Fruit fly (Drosophila melanogaster) whole organism, embryonic: Measurements from ENCODE around the gene Sgp.

Experiments used
- B-H1 ChIP-seq: fragments of 200-800 bp; sonication (Bioruptor generic); IDR thresholded peaks from 3 replicates; pipeline ENCODE4 v1.3.6; 2022; ENCODE audit warnings: missing biosample characterization, missing genetic modification characterization
- CG10979 ChIP-seq: fragments of 200-800 bp; sonication (Bioruptor generic); optimal IDR thresholded peaks from 2 replicates; lab custom pipeline; 2018; ENCODE audit warnings: missing biosample characterization, mild to moderate bottlenecking, missing genetic modification characterization, moderate library complexity
- CG11504 ChIP-seq: fragments of 200-800 bp; sonication (Bioruptor generic); optimal IDR thresholded peaks from 3 replicates; lab custom pipeline; 2019; ENCODE audit warnings: missing biosample characterization, mild to moderate bottlenecking, missing genetic modification characterization, moderate library complexity
- CG11560 ChIP-seq: fragments of 200-800 bp; sonication (Bioruptor generic); IDR thresholded peaks from 3 replicates; pipeline ENCODE4 v1.3.6; 2022; ENCODE audit warnings: missing biosample characterization, missing genetic modification characterization
- CG12391 ChIP-seq: fragments of 200-800 bp; sonication (Bioruptor generic); optimal IDR thresholded peaks from 3 replicates; lab custom pipeline; 2018; ENCODE audit warnings: missing biosample characterization, mild to moderate bottlenecking, missing genetic modification characterization, moderate library complexity
- CG12659 ChIP-seq: fragments of 200-800 bp; sonication (Bioruptor generic); optimal IDR thresholded peaks from 3 replicates; lab custom pipeline; 2017; ENCODE audit warnings: mild to moderate bottlenecking, missing biosample characterization, missing genetic modification reagents, missing genetic modification characterization
- CG13123 ChIP-seq: fragments of 200-800 bp; sonication (Bioruptor generic); optimal IDR thresholded peaks from 2 replicates; lab custom pipeline; 2016; ENCODE audit warnings: missing biosample characterization, missing genetic modification characterization
- CG13296 ChIP-seq: fragments of 200-800 bp; sonication (Bioruptor generic); optimal IDR thresholded peaks from 3 replicates; lab custom pipeline; 2018; ENCODE audit warnings: missing biosample characterization, mild to moderate bottlenecking, missing genetic modification characterization
- CG13775 ChIP-seq: fragments of 200-800 bp; sonication (Bioruptor generic); optimal IDR thresholded peaks from 3 replicates; lab custom pipeline; 2017; ENCODE audit warnings: missing biosample characterization, mild to moderate bottlenecking, missing genetic modification characterization
- CG17186 ChIP-seq: fragments of 200-800 bp; sonication (Bioruptor generic); optimal IDR thresholded peaks from 3 replicates; lab custom pipeline; 2017; ENCODE audit warnings: missing biosample characterization, missing genetic modification reagents, missing genetic modification characterization
- CG17385 ChIP-seq: fragments of 200-800 bp; sonication (Bioruptor generic); optimal IDR thresholded peaks from 3 replicates; lab custom pipeline; 2018; ENCODE audit warnings: missing biosample characterization, mild to moderate bottlenecking, missing genetic modification characterization
- CG18262 ChIP-seq: fragments of 200-800 bp; optimal IDR thresholded peaks from 3 replicates; lab custom pipeline; 2019; ENCODE audit warnings: missing biosample characterization, mild to moderate bottlenecking, missing genetic modification characterization, moderate library complexity
- CG2712 ChIP-seq: fragments of 200-800 bp; optimal IDR thresholded peaks from 3 replicates; lab custom pipeline; 2019; ENCODE audit warnings: missing biosample characterization, mild to moderate bottlenecking, missing genetic modification characterization, moderate library complexity
- CG3163 ChIP-seq: fragments of 200-800 bp; sonication (Bioruptor generic); optimal IDR thresholded peaks from 3 replicates; lab custom pipeline; 2016; ENCODE audit warnings: missing biosample characterization, missing genetic modification characterization
- CG33557 ChIP-seq: fragments of 200-800 bp; sonication (Bioruptor generic); optimal IDR thresholded peaks from 2 replicates; lab custom pipeline; 2019; ENCODE audit warnings: missing biosample characterization, mild to moderate bottlenecking, missing genetic modification characterization, moderate library complexity
- CG34376 ChIP-seq: fragments of 200-800 bp; sonication (Bioruptor generic); optimal IDR thresholded peaks from 2 replicates; lab custom pipeline; 2018; ENCODE audit warnings: missing biosample characterization, mild to moderate bottlenecking, missing genetic modification characterization
- CG4282 ChIP-seq: fragments of 200-800 bp; sonication (Bioruptor generic); optimal IDR thresholded peaks from 2 replicates; lab custom pipeline; 2016; ENCODE audit warnings: missing biosample characterization, missing genetic modification characterization
- CG6689 ChIP-seq: fragments of 200-800 bp; sonication (Bioruptor generic); IDR thresholded peaks from 2 replicates; pipeline ENCODE4 v1.3.6; 2022; ENCODE audit warnings: missing biosample characterization, missing genetic modification characterization
- CG7556 ChIP-seq: fragments of 200-800 bp; sonication (Bioruptor generic); optimal IDR thresholded peaks from 2 replicates; lab custom pipeline; 2017; ENCODE audit warnings: missing biosample characterization, mild to moderate bottlenecking, missing genetic modification characterization
- CG7963 ChIP-seq: fragments of 200-800 bp; sonication (Bioruptor generic); IDR thresholded peaks from 3 replicates; pipeline ENCODE4 v1.3.6; 2022; ENCODE audit warnings: missing biosample characterization, missing genetic modification characterization; ENCODE audit not compliant: partially characterized antibody
- CG8290 ChIP-seq, 3 experiments: fragments of 200-800 bp; sonication (Bioruptor generic); optimal IDR thresholded peaks; 2 replicates each; lab custom pipeline; 2016 to 2019; ENCODE audit warnings: missing biosample characterization in 3 of 3, missing genetic modification characterization in 3 of 3, mild to moderate bottlenecking in 2 of 3, moderate library complexity in 1 of 3
- CG8765 ChIP-seq: fragments of 200-800 bp; sonication (Bioruptor generic); IDR thresholded peaks from 2 replicates; pipeline ENCODE4 v1.3.6; 2022; ENCODE audit warnings: missing biosample characterization, missing genetic modification characterization
- Chrac-16 ChIP-seq: fragments of 200-800 bp; sonication (Bioruptor generic); optimal IDR thresholded peaks from 3 replicates; lab custom pipeline; 2016; ENCODE audit warnings: missing biosample characterization, missing genetic modification characterization
- D19A ChIP-seq: fragments of 200-800 bp; optimal IDR thresholded peaks from 3 replicates; lab custom pipeline; 2019; ENCODE audit warnings: missing biosample characterization, mild to moderate bottlenecking, missing genetic modification characterization, moderate library complexity
- D19B ChIP-seq: fragments of 200-800 bp; sonication (Bioruptor generic); optimal IDR thresholded peaks from 2 replicates; lab custom pipeline; 2017; ENCODE audit warnings: missing biosample characterization, mild to moderate bottlenecking, missing genetic modification characterization
- Dfd ChIP-seq, 2 experiments: fragments of >200 bp; optimal IDR thresholded peaks; 2 replicates each; lab custom pipeline; 2017; ENCODE audit warnings: missing biosample characterization in 2 of 2, missing genetic modification characterization in 2 of 2
- Eip74EF ChIP-seq, 2 experiments: fragments of 200-800 bp in 1 of 2; fragments of >200 bp in 1 of 2; sonication (Bioruptor generic) in 1 of 2; optimal IDR thresholded peaks; 2 replicates each; lab custom pipeline; 2017 to 2019; ENCODE audit warnings: missing biosample characterization in 2 of 2, missing genetic modification characterization in 2 of 2, mild to moderate bottlenecking in 1 of 2, moderate library complexity in 1 of 2
- Elba2 ChIP-seq: fragments of 200-800 bp; sonication (Bioruptor generic); optimal IDR thresholded peaks from 3 replicates; lab custom pipeline; 2016; ENCODE audit warnings: missing biosample characterization, missing genetic modification characterization
- NC2α ChIP-seq: fragments of 200-800 bp; sonication (Bioruptor generic); optimal IDR thresholded peaks from 2 replicates; lab custom pipeline; 2016; ENCODE audit warnings: missing biosample characterization, missing genetic modification characterization
- NFAT ChIP-seq: fragments of 200-800 bp; sonication (Bioruptor generic); IDR thresholded peaks from 2 replicates; pipeline ENCODE4 v1.3.6; 2022; ENCODE audit warnings: missing biosample characterization, missing genetic modification characterization
- Spps ChIP-seq: fragments of 200-800 bp; sonication (Bioruptor generic); optimal IDR thresholded peaks from 2 replicates; lab custom pipeline; 2018; ENCODE audit warnings: missing biosample characterization, mild to moderate bottlenecking, missing genetic modification characterization
- Taf1 ChIP-seq: fragments of 200-800 bp; sonication (Bioruptor generic); IDR thresholded peaks from 2 replicates; pipeline ENCODE4 v1.3.6; 2022; ENCODE audit warnings: missing biosample characterization, missing genetic modification characterization
- cad ChIP-seq: fragments of >200 bp; optimal IDR thresholded peaks from 2 replicates; lab custom pipeline; 2017; ENCODE audit warnings: missing biosample characterization, missing genetic modification characterization
- chn ChIP-seq: fragments of 200-800 bp; sonication (Bioruptor generic); optimal IDR thresholded peaks from 2 replicates; lab custom pipeline; 2016; ENCODE audit warnings: missing biosample characterization, missing genetic modification characterization
- crol ChIP-seq: fragments of 200-800 bp; sonication (Bioruptor generic); IDR thresholded peaks from 2 replicates; pipeline ENCODE4 v1.3.6; 2022; ENCODE audit warnings: missing biosample characterization, missing genetic modification characterization
- crp ChIP-seq, 2 experiments: fragments of 200-800 bp; sonication (Bioruptor generic); optimal IDR thresholded peaks; 2 replicates in 1 of 2; 3 replicates in 1 of 2; lab custom pipeline; 2017; ENCODE audit warnings: missing biosample characterization in 2 of 2, missing genetic modification characterization in 2 of 2, mild to moderate bottlenecking in 1 of 2, moderate library complexity in 1 of 2
- disco-r ChIP-seq: fragments of 200-800 bp; sonication (Bioruptor generic); optimal IDR thresholded peaks from 2 replicates; lab custom pipeline; 2016; ENCODE audit warnings: missing biosample characterization, missing genetic modification characterization
- fd102C ChIP-seq: fragments of 200-800 bp; sonication (Bioruptor generic); optimal IDR thresholded peaks from 2 replicates; lab custom pipeline; 2018; ENCODE audit warnings: missing biosample characterization, mild to moderate bottlenecking, missing genetic modification characterization, moderate library complexity
- gfzf ChIP-seq: fragments of 200-800 bp; sonication (Bioruptor generic); optimal IDR thresholded peaks from 2 replicates; lab custom pipeline; 2016; ENCODE audit warnings: missing biosample characterization, mild to moderate bottlenecking, missing genetic modification characterization, moderate library complexity
- ken ChIP-seq: fragments of 200-800 bp; sonication (Bioruptor generic); IDR thresholded peaks from 3 replicates; pipeline ENCODE4 v1.3.6; 2022; ENCODE audit warnings: missing biosample characterization, missing genetic modification characterization
- nom ChIP-seq: fragments of 200-800 bp; sonication (Bioruptor generic); optimal IDR thresholded peaks from 2 replicates; lab custom pipeline; 2017; ENCODE audit warnings: missing biosample characterization, missing genetic modification characterization, mild to moderate bottlenecking, moderate library complexity, missing genetic modification reagents
- phol ChIP-seq: fragments of 200-800 bp; sonication (Bioruptor generic); optimal IDR thresholded peaks from 3 replicates; lab custom pipeline; 2018; ENCODE audit warnings: missing biosample characterization, mild to moderate bottlenecking, missing genetic modification characterization, moderate library complexity
- salm ChIP-seq: fragments of 200-800 bp; sonication (Bioruptor generic); optimal IDR thresholded peaks from 2 replicates; lab custom pipeline; 2018; ENCODE audit warnings: missing biosample characterization, mild to moderate bottlenecking, missing genetic modification characterization
- schlank ChIP-seq: fragments of 200-800 bp; sonication (Bioruptor generic); optimal IDR thresholded peaks from 2 replicates; lab custom pipeline; 2018; ENCODE audit warnings: missing biosample characterization, mild to moderate bottlenecking, missing genetic modification characterization
- scrt ChIP-seq: fragments of 200-800 bp; sonication (Bioruptor generic); optimal IDR thresholded peaks from 2 replicates; lab custom pipeline; 2018; ENCODE audit warnings: missing biosample characterization, mild to moderate bottlenecking, missing genetic modification characterization, moderate library complexity
- tgo ChIP-seq: fragments of 200-800 bp; sonication (Bioruptor generic); IDR thresholded peaks from 3 replicates; pipeline ENCODE4 v1.3.6; 2022; ENCODE audit warnings: missing biosample characterization, missing genetic modification characterization
- tio ChIP-seq: fragments of 200-800 bp; sonication (Bioruptor generic); optimal IDR thresholded peaks from 2 replicates; lab custom pipeline; 2017; ENCODE audit warnings: missing biosample characterization, missing genetic modification characterization, inconsistent platforms
- tup ChIP-seq: fragments of 200-800 bp; sonication (Bioruptor generic); optimal IDR thresholded peaks from 2 replicates; lab custom pipeline; 2016; ENCODE audit warnings: missing biosample characterization, mild to moderate bottlenecking, missing genetic modification characterization, moderate library complexity
- tx ChIP-seq: fragments of 200-800 bp; sonication (Bioruptor generic); optimal IDR thresholded peaks from 2 replicates; lab custom pipeline; 2016; ENCODE audit warnings: missing biosample characterization, missing genetic modification characterization
- usp ChIP-seq: fragments of >200 bp; optimal IDR thresholded peaks from 2 replicates; lab custom pipeline; 2017; ENCODE audit warnings: missing biosample characterization, missing genetic modification characterization

The Sgp gene

dm6 chr2L:8473448-8473847 lies 46.0 kb upstream of the Sgp start (continued):
- TF ChIP-seq fd102C (GFP tag; lab: Kevin White, UChicago) (no peak), phol (tag; lab: Kevin White, UChicago) (peak; percentile 67), salm (tag; lab: Kevin White, UChicago) (no peak), crp (GFP tag; optimal IDR thresholded peaks at IDR 0.05; lab: Kevin White, UChicago) (no peak), CG11560 (tag; lab: Robert Waterston, UW) (peak; percentile 47; the same call in 1 of the 3 replicates), CG7556 (GFP tag; lab: Kevin White, UChicago) (peak; percentile 48), CG11504 (tag; lab: Kevin White, UChicago) (peak; percentile 42), tgo (GFP tag; lab: Robert Waterston, UW) (peak; percentile 73), CG18262 (peak; percentile 59), D19B (no peak), chn (no peak), CG34376 (no peak), D19A (tag; lab: Kevin White, UChicago) (peak; percentile 6), scrt (GFP tag; lab: Kevin White, UChicago) (peak; percentile 34), CG4282 (GFP tag; lab: Kevin White, UChicago) (no peak), usp (GFP tag; lab: Kevin White, UChicago) (no peak), tx (GFP tag; lab: Kevin White, UChicago) (no peak), CG13123 (no peak), disco-r (no peak), CG12659 (GFP tag; lab: Kevin White, UChicago) (no peak), CG6689 (GFP tag; lab: Robert Waterston, UW) (peak; percentile 69), cad (GFP tag; lab: Kevin White, UChicago) (no peak), schlank (tag; lab: Kevin White, UChicago) (no peak), Eip74EF (GFP tag; optimal IDR thresholded peaks at IDR 0.05; lab: Kevin White, UChicago) (peak in 1 of 2 experiments; percentile 30), NC2α (no peak), tio (no peak), CG3163 (no peak), Chrac-16 (peak; percentile 0), CG7963 (GFP tag; lab: Robert Waterston, UW) (no peak), CG2712 (tag; lab: Kevin White, UChicago) (peak; percentile 71), CG33557 (peak; percentile 33), crol (GFP tag; lab: Robert Waterston, UW) (peak; percentile 42; the same call in 1 of the 2 replicates), tup (GFP tag; lab: Kevin White, UChicago) (no peak), CG13775 (GFP tag; lab: Kevin White, UChicago) (peak; percentile 22), CG13296 (GFP tag; lab: Kevin White, UChicago) (no peak), CG12391 (tag; lab: Kevin White, UChicago) (peak; percentile 45), Elba2 (GFP tag; lab: Kevin White, UChicago) (no peak), Taf1 (GFP tag; lab: Robert Waterston, UW) (no peak), CG8765 (GFP tag; lab: Robert Waterston, UW) (peak; percentile 37; the same call in 1 of the 2 replicates), CG17385 (GFP tag; lab: Kevin White, UChicago) (peak; percentile 23), Dfd (GFP tag; optimal IDR thresholded peaks at IDR 0.05; lab: Kevin White, UChicago) (no peak), Spps (peak; percentile 57), CG10979 (tag; lab: Kevin White, UChicago) (peak; percentile 66), gfzf (GFP tag; lab: Kevin White, UChicago) (no peak), ken (GFP tag; lab: Robert Waterston, UW) (peak; percentile 78; the same call in 2 of the 3 replicates), B-H1 (peak; percentile 18; the same call in 1 of the 3 replicates), CG8290 (GFP tag; optimal IDR thresholded peaks at IDR 0.05; lab: Kevin White, UChicago) (no peak), CG8290 (tag; optimal IDR thresholded peaks at IDR 0.05; lab: Kevin White, UChicago) (no peak), nom (GFP tag; lab: Kevin White, UChicago) (peak; percentile 77), CG17186 (GFP tag; lab: Kevin White, UChicago) (no peak), NFAT (GFP tag; lab: Robert Waterston, UW) (peak; percentile 43; the same call in 1 of the 2 replicates)
